Worm (Caenorhabditis elegans): ENCODE results near the gene K08C7.1.

DNA sequence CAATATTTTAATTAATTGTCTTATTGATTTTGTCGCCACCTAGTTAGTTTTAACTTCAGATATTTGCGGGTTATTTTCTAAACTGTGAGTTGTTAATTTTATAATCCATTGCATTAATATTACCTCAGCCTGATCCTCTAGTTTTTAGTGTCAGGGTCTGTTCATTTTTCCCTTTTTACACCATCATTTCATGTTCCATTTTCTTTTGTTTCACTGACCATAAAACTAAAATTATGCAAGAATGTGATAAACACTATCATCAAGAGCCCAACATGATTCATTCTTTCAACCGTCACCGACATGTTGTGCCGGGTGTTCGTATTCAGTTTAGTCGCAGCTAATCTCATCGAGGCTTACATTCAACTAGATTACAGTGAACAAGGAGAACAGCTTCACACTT lies 17.6 kb upstream of the K08C7.1 start, which contains the start of gene F56C4.2:
- TF ChIP-seq zip-11 (GFP tag; IDR thresholded peaks at IDR 0.05) (no peak), ces-1 (GFP tag; optimal IDR thresholded peaks at IDR 0.05) (no peak), F37D6.2 (tag; optimal IDR thresholded peaks at IDR 0.05) (no peak), nhr-11 (tag; optimal IDR thresholded peaks at IDR 0.05) (no peak), zag-1 (tag; optimal IDR thresholded peaks at IDR 0.05) (no peak), pqm-1 (tag; optimal IDR thresholded peaks at IDR 0.05) (no peak), unc-130 (GFP tag; optimal IDR thresholded peaks at IDR 0.05) (no peak), ceh-82 (tag; optimal IDR thresholded peaks at IDR 0.05) (no peak), lin-13 (GFP tag; optimal IDR thresholded peaks at IDR 0.05) (no peak), ama-1 (optimal IDR thresholded peaks at IDR 0.05) (no peak), aly-2 (tag; optimal IDR thresholded peaks at IDR 0.05) (no peak)
